Fruit fly (Drosophila melanogaster) whole organism, embryonic: Measurements from ENCODE around the gene CG46310.

ENCODE experiments used
- Adf1 ChIP-seq: fragments of 200-800 bp; sonication (Bioruptor generic); IDR thresholded peaks from 2 replicates; pipeline ENCODE4 v1.3.6; 2022; ENCODE audit warnings: missing biosample characterization, missing genetic modification characterization
- CG10543 ChIP-seq: fragments of 200-800 bp; sonication (Bioruptor generic); optimal IDR thresholded peaks from 3 replicates; lab custom pipeline; 2017; ENCODE audit warnings: missing biosample characterization, mild to moderate bottlenecking, missing genetic modification characterization, moderate library complexity
- CG10979 ChIP-seq: fragments of 200-800 bp; sonication (Bioruptor generic); optimal IDR thresholded peaks from 2 replicates; lab custom pipeline; 2018; ENCODE audit warnings: missing biosample characterization, mild to moderate bottlenecking, missing genetic modification characterization, moderate library complexity
- CG11247 ChIP-seq: fragments of 200-800 bp; sonication (Bioruptor generic); IDR thresholded peaks from 2 replicates; pipeline ENCODE4 v1.3.6; 2022; ENCODE audit warnings: missing biosample characterization, missing genetic modification characterization
- CG11398 ChIP-seq: fragments of 200-800 bp; sonication (Bioruptor generic); optimal IDR thresholded peaks from 2 replicates; lab custom pipeline; 2016; ENCODE audit warnings: missing biosample characterization, missing genetic modification characterization
- CG12104 ChIP-seq: fragments of 200-800 bp; sonication (Bioruptor generic); optimal IDR thresholded peaks from 3 replicates; lab custom pipeline; 2016; ENCODE audit warnings: missing biosample characterization, missing genetic modification characterization
- CG1233 ChIP-seq: fragments of 200-800 bp; sonication (Bioruptor generic); optimal IDR thresholded peaks from 4 replicates; lab custom pipeline; 2018; ENCODE audit warnings: missing biosample characterization, mild to moderate bottlenecking, missing genetic modification characterization
- CG13894 ChIP-seq: fragments of 200-800 bp; sonication (Bioruptor generic); optimal IDR thresholded peaks from 3 replicates; lab custom pipeline; 2018; ENCODE audit warnings: missing biosample characterization, mild to moderate bottlenecking, missing genetic modification characterization, moderate library complexity
- CG15514 ChIP-seq: fragments of 200-800 bp; sonication (Bioruptor generic); optimal IDR thresholded peaks from 3 replicates; lab custom pipeline; 2017; ENCODE audit warnings: missing biosample characterization, missing genetic modification characterization, mild to moderate bottlenecking, moderate library complexity, missing genetic modification reagents
- CG15601 ChIP-seq: fragments of 200-800 bp; sonication (Bioruptor generic); optimal IDR thresholded peaks from 3 replicates; lab custom pipeline; 2019; ENCODE audit warnings: missing biosample characterization, mild to moderate bottlenecking, missing genetic modification characterization, moderate library complexity
- CG1647 ChIP-seq: fragments of 200-800 bp; sonication (Bioruptor generic); optimal IDR thresholded peaks from 3 replicates; lab custom pipeline; 2016; ENCODE audit warnings: missing biosample characterization, missing genetic modification characterization
- CG16863 ChIP-seq: fragments of 200-800 bp; sonication (Bioruptor generic); optimal IDR thresholded peaks from 3 replicates; lab custom pipeline; 2016; ENCODE audit warnings: missing biosample characterization, missing genetic modification characterization
- CG1792 ChIP-seq: fragments of 200-800 bp; sonication (Bioruptor generic); optimal IDR thresholded peaks from 2 replicates; lab custom pipeline; 2016; ENCODE audit warnings: missing biosample characterization, missing genetic modification characterization
- CG18011 ChIP-seq: fragments of 200-800 bp; sonication (Bioruptor generic); optimal IDR thresholded peaks from 2 replicates; lab custom pipeline; 2017; ENCODE audit warnings: missing biosample characterization, missing genetic modification characterization, mild to moderate bottlenecking, moderate library complexity, missing genotype
- CG34422 ChIP-seq: fragments of 200-800 bp; sonication (Bioruptor generic); IDR thresholded peaks from 3 replicates; pipeline ENCODE4 v1.3.6; 2022; ENCODE audit warnings: missing biosample characterization, missing genetic modification characterization
- CG3726 ChIP-seq: fragments of 200-800 bp; sonication (Bioruptor generic); IDR thresholded peaks from 3 replicates; pipeline ENCODE4, ENCODE4 v1.3.6; 2022; ENCODE audit warnings: missing biosample characterization, missing genetic modification characterization
- CG3995 ChIP-seq: fragments of 200-800 bp; sonication (Bioruptor generic); optimal IDR thresholded peaks from 3 replicates; lab custom pipeline; 2016; ENCODE audit warnings: missing biosample characterization, missing genetic modification characterization
- CG4328 ChIP-seq: fragments of 200-800 bp; sonication (Bioruptor generic); optimal IDR thresholded peaks from 3 replicates; lab custom pipeline; 2017; ENCODE audit warnings: missing biosample characterization, missing genetic modification reagents, missing genetic modification characterization
- CG4424 ChIP-seq: fragments of 200-800 bp; sonication (Bioruptor generic); optimal IDR thresholded peaks from 3 replicates; lab custom pipeline; 2016; ENCODE audit warnings: missing biosample characterization, missing genetic modification characterization
- CG5953 ChIP-seq: fragments of 200-800 bp; sonication (Bioruptor generic); IDR thresholded peaks from 2 replicates; pipeline ENCODE4 v1.3.6; 2022; ENCODE audit warnings: missing biosample characterization, missing genetic modification characterization
- CG8359 ChIP-seq: fragments of 200-800 bp; sonication (Bioruptor generic); optimal IDR thresholded peaks from 2 replicates; lab custom pipeline; 2017; ENCODE audit warnings: missing biosample characterization, mild to moderate bottlenecking, missing genetic modification characterization, borderline replicate concordance
- CG8944 ChIP-seq: fragments of 200-800 bp; sonication (Bioruptor generic); optimal IDR thresholded peaks from 3 replicates; lab custom pipeline; 2016; ENCODE audit warnings: missing biosample characterization, missing genetic modification characterization
- CG9817 ChIP-seq: fragments of 200-800 bp; sonication (Bioruptor generic); optimal IDR thresholded peaks from 2 replicates; lab custom pipeline; 2018; ENCODE audit warnings: missing biosample characterization, mild to moderate bottlenecking, missing genetic modification characterization, moderate library complexity
- Chrac-16 ChIP-seq: fragments of 200-800 bp; sonication (Bioruptor generic); optimal IDR thresholded peaks from 3 replicates; lab custom pipeline; 2016; ENCODE audit warnings: missing biosample characterization, missing genetic modification characterization
- Doc3 ChIP-seq: fragments of 200-800 bp; sonication (Bioruptor generic); IDR thresholded peaks from 3 replicates; pipeline ENCODE4 v1.3.6; 2022; ENCODE audit warnings: missing biosample characterization, missing genetic modification characterization; ENCODE audit not compliant: partially characterized antibody
- E2f2 ChIP-seq: fragments of 200-800 bp; sonication (Bioruptor generic); IDR thresholded peaks from 2 replicates; pipeline ENCODE4 v1.3.6; 2022; ENCODE audit warnings: missing biosample characterization, missing genetic modification characterization
- HLH3B ChIP-seq: fragments of 200-800 bp; sonication (Bioruptor generic); IDR thresholded peaks from 2 replicates; pipeline ENCODE4 v1.3.6; 2022; ENCODE audit warnings: missing biosample characterization, missing genetic modification characterization
- HmgZ ChIP-seq: fragments of 200-800 bp; sonication (Bioruptor generic); optimal IDR thresholded peaks from 2 replicates; lab custom pipeline; 2018; ENCODE audit warnings: missing biosample characterization, mild to moderate bottlenecking, missing genetic modification characterization
- Hmr ChIP-seq: fragments of 200-800 bp; sonication (Bioruptor generic); optimal IDR thresholded peaks from 3 replicates; lab custom pipeline; 2017; ENCODE audit warnings: mild to moderate bottlenecking, missing biosample characterization, missing genetic modification reagents, missing genetic modification characterization
- Hr78 ChIP-seq, 2 experiments: fragments of 200-800 bp in 1 of 2; fragments of >200 bp in 1 of 2; sonication (Bioruptor generic) in 1 of 2; optimal IDR thresholded peaks; 2 replicates each; lab custom pipeline; 2017 to 2019; ENCODE audit warnings: missing biosample characterization in 2 of 2, missing genetic modification characterization in 2 of 2, mild to moderate bottlenecking in 1 of 2, moderate library complexity in 1 of 2
- MTF-1 ChIP-seq: fragments of 200-800 bp; sonication (Bioruptor generic); optimal IDR thresholded peaks from 2 replicates; lab custom pipeline; 2018; ENCODE audit warnings: missing biosample characterization, mild to moderate bottlenecking, missing genetic modification characterization, borderline replicate concordance
- Taf1 ChIP-seq: fragments of 200-800 bp; sonication (Bioruptor generic); IDR thresholded peaks from 2 replicates; pipeline ENCODE4 v1.3.6; 2022; ENCODE audit warnings: missing biosample characterization, missing genetic modification characterization
- aop ChIP-seq: fragments of 200-800 bp; sonication (Bioruptor generic); IDR thresholded peaks from 2 replicates; pipeline ENCODE4 v1.3.6; 2022; ENCODE audit warnings: missing biosample characterization, missing genetic modification characterization
- ato ChIP-seq: fragments of 200-800 bp; sonication (Bioruptor generic); IDR thresholded peaks from 2 replicates; pipeline ENCODE4 v1.3.6; 2022; ENCODE audit warnings: missing biosample characterization, missing genetic modification characterization; ENCODE audit not compliant: partially characterized antibody
- chinmo ChIP-seq: fragments of 200-800 bp; sonication (Bioruptor generic); IDR thresholded peaks from 4 replicates; pipeline ENCODE4 v1.3.6; 2022; ENCODE audit warnings: missing biosample characterization, missing genetic modification characterization; ENCODE audit not compliant: partially characterized antibody
- chm ChIP-seq: fragments of 200-800 bp; sonication (Bioruptor generic); IDR thresholded peaks from 2 replicates; pipeline ENCODE4 v1.3.6; 2022; ENCODE audit warnings: missing biosample characterization, missing genetic modification characterization
- corto ChIP-seq: fragments of 200-800 bp; sonication (Bioruptor generic); optimal IDR thresholded peaks from 2 replicates; lab custom pipeline; 2016; ENCODE audit warnings: missing biosample characterization, mild to moderate bottlenecking, missing genetic modification characterization, moderate library complexity
- exex ChIP-seq: fragments of 200-800 bp; sonication (Bioruptor generic); optimal IDR thresholded peaks from 4 replicates; lab custom pipeline; 2018; ENCODE audit warnings: missing biosample characterization, mild to moderate bottlenecking, missing genetic modification characterization, moderate library complexity
- grn ChIP-seq: fragments of 200-800 bp; sonication (Bioruptor generic); optimal IDR thresholded peaks from 3 replicates; lab custom pipeline; 2017; ENCODE audit warnings: missing biosample characterization, missing genetic modification characterization
- kay ChIP-seq: fragments of 200-800 bp; sonication (Bioruptor generic); optimal IDR thresholded peaks from 2 replicates; lab custom pipeline; 2016; ENCODE audit warnings: missing biosample characterization, missing genetic modification characterization
- kni ChIP-seq: fragments of 200-800 bp; sonication (Bioruptor generic); optimal IDR thresholded peaks from 3 replicates; lab custom pipeline; 2017; ENCODE audit warnings: mild to moderate bottlenecking, missing biosample characterization, missing genetic modification reagents, missing genetic modification characterization
- lab ChIP-seq: fragments of 200-800 bp; sonication (Bioruptor generic); optimal IDR thresholded peaks from 3 replicates; lab custom pipeline; 2017; ENCODE audit warnings: missing biosample characterization, missing genetic modification characterization, mild to moderate bottlenecking, moderate library complexity, missing genetic modification reagents
- mam ChIP-seq: fragments of 200-800 bp; sonication (Bioruptor generic); optimal IDR thresholded peaks from 3 replicates; lab custom pipeline; 2016; ENCODE audit warnings: missing biosample characterization, missing genetic modification characterization
- mirr ChIP-seq: fragments of 200-800 bp; sonication (Bioruptor generic); optimal IDR thresholded peaks from 3 replicates; lab custom pipeline; 2018; ENCODE audit warnings: missing biosample characterization, mild to moderate bottlenecking, missing genetic modification characterization
- prd ChIP-seq, 3 experiments: fragments of >200 bp in 2 of 3; fragments of 200-800 bp in 1 of 3; sonication (Bioruptor generic) in 1 of 3; optimal IDR thresholded peaks in 2 of 3; IDR thresholded peaks in 1 of 3; 2 replicates in 2 of 3; 3 replicates in 1 of 3; pipeline versions ENCODE4 v1.3.6 to Lab custom; 2017 to 2022; ENCODE audit warnings: missing biosample characterization in 1 of 3, missing genetic modification characterization in 1 of 3
- so ChIP-seq: fragments of 200-800 bp; sonication (Bioruptor generic); IDR thresholded peaks from 3 replicates; pipeline ENCODE4 v1.3.6; 2022; ENCODE audit warnings: missing biosample characterization, missing genetic modification characterization
- tin ChIP-seq: fragments of 200-800 bp; sonication (Bioruptor generic); optimal IDR thresholded peaks from 3 replicates; lab custom pipeline; 2016; ENCODE audit warnings: missing biosample characterization, missing genetic modification characterization
- ttk ChIP-seq: fragments of 200-800 bp; sonication (Bioruptor generic); IDR thresholded peaks from 2 replicates; pipeline ENCODE4 v2.1.2; 2022; ENCODE audit warnings: missing biosample characterization, missing genetic modification characterization

The CG46310 gene

DNA sequence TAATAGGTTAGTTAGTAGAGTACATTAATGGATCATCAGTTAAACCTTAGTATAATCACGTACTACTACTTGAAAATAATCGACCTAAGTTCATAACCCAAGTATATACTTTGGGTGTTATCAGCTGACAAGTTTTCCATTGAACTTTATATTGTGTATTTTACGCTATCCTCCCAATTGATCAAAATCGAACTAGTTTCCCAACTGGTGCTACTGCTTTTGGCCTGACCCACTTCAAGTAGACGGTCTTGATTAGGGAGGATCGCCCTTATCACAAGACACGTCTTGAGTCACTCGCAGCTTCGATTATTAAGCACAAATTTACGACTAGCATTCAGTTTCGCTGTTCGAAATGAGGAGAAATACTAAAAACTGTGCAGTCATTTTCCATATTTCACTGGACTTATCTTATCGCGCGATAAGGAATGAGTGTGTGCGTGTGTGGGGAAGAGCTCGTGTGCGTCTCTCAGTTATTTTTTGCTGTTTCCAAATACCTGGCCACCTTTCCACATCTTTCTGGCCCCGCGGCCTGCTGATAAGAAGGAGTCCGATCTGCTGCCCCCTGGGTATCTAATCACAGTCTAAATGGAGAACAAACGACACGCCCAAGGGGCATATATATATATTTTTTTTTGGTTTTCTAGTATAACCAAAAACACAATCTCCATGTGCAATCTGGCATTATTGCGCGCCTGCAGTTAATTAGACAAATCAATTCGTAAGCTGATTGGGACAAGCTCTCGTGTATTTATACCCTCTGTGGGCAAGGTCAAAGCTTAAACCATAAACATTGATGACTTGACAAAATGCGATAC lies 15.7 kb downstream of the CG46310 start (continued):
- TF ChIP-seq corto (GFP tag; lab: Kevin White, UChicago) (peak; percentile 67), kay (peak; percentile 13), chm (GFP tag; lab: Robert Waterston, UW) (no peak), CG10979 (no peak), Doc3 (GFP tag; lab: Robert Waterston, UW) (no peak), mirr (GFP tag; lab: Kevin White, UChicago) (peak; percentile 47), exex (peak; percentile 91), HLH3B (GFP tag; lab: Robert Waterston, UW) (no peak), lab (GFP tag; lab: Kevin White, UChicago) (peak; percentile 26), CG3726 (GFP tag; lab: Robert Waterston, UW) (no peak), tin (GFP tag; lab: Kevin White, UChicago) (no peak), CG8944 (no peak), prd (optimal IDR thresholded peaks at IDR 0.05; lab: Kevin White, UChicago) (no peak), prd (GFP tag; IDR thresholded peaks at IDR 0.05; lab: Robert Waterston, UW) (no peak), CG1233 (no peak), so (no peak), chinmo (GFP tag; lab: Robert Waterston, UW) (peak; percentile 79; the same call in 1 of the 4 replicates), Taf1 (GFP tag; lab: Robert Waterston, UW) (no peak), kni (GFP tag; lab: Kevin White, UChicago) (no peak), CG3995 (GFP tag; lab: Kevin White, UChicago) (no peak), Adf1 (GFP tag; lab: Robert Waterston, UW) (peak; percentile 23; the same call in 1 of the 2 replicates), Hr78 (GFP tag; optimal IDR thresholded peaks at IDR 0.05; lab: Kevin White, UChicago) (peak in 1 of 2 experiments; percentile 86), mam (GFP tag; lab: Kevin White, UChicago) (no peak), CG9817 (tag; lab: Kevin White, UChicago) (no peak), CG10543 (GFP tag; lab: Kevin White, UChicago) (peak; percentile 47), CG4328 (no peak), CG1647 (no peak), E2f2 (GFP tag; lab: Robert Waterston, UW) (no peak), CG15514 (GFP tag; lab: Kevin White, UChicago) (no peak), Hmr (GFP tag; lab: Kevin White, UChicago) (no peak), CG18011 (GFP tag; lab: Kevin White, UChicago) (no peak), HmgZ (tag; lab: Kevin White, UChicago) (peak; percentile 32), CG15601 (tag; lab: Kevin White, UChicago) (no peak), CG1792 (no peak), CG5953 (GFP tag; lab: Robert Waterston, UW) (no peak), ato (no peak), ttk (no peak), Chrac-16 (no peak), CG11247 (GFP tag; lab: Robert Waterston, UW) (no peak), CG4424 (GFP tag; lab: Kevin White, UChicago) (no peak), CG34422 (GFP tag; lab: Robert Waterston, UW) (no peak), CG12104 (GFP tag; lab: Kevin White, UChicago) (no peak), CG8359 (GFP tag; lab: Kevin White, UChicago) (no peak), MTF-1 (no peak), aop (GFP tag; lab: Robert Waterston, UW) (no peak), CG13894 (no peak), grn (peak; percentile 81), CG16863 (GFP tag; lab: Kevin White, UChicago) (no peak), CG11398 (GFP tag; lab: Kevin White, UChicago) (no peak)
